Worm (Caenorhabditis elegans) whole organism, mixed stage, embryonic: Measurements from ENCODE around the gene K06A4.10.

Experiments used
- M03D4.4 ChIP-seq: sonication (generic microtip); optimal IDR thresholded peaks from 2 replicates; lab custom pipeline; 2017; ENCODE audit warnings: mild to moderate bottlenecking, missing genetic modification characterization, missing compliant biosample characterization
- bed-3 ChIP-seq: fragments of 200-800 bp; sonication (Bioruptor generic); optimal IDR thresholded peaks from 3 replicates; lab custom pipeline; 2018; ENCODE audit warnings: mild to moderate bottlenecking, missing genetic modification characterization, moderate library complexity, missing compliant biosample characterization
- blmp-1 ChIP-seq: fragments of 150-350 bp; optimal IDR thresholded peaks from 2 replicates; lab custom pipeline; 2014; ENCODE audit warnings: missing biosample characterization, missing genetic modification characterization
- ceh-39 ChIP-seq: fragments of 150-350 bp; optimal IDR thresholded peaks from 2 replicates; lab custom pipeline; 2014; ENCODE audit warnings: missing biosample characterization, missing genetic modification characterization
- ceh-43 ChIP-seq: fragments of 200-800 bp; sonication (Bioruptor generic); optimal IDR thresholded peaks from 2 replicates; lab custom pipeline; 2018; ENCODE audit warnings: mild to moderate bottlenecking, missing genetic modification characterization, moderate library complexity, missing compliant biosample characterization
- ceh-83 ChIP-seq: fragments of 200-800 bp; sonication (Bioruptor generic); optimal IDR thresholded peaks from 2 replicates; lab custom pipeline; 2018; ENCODE audit warnings: mild to moderate bottlenecking, missing genetic modification characterization, missing compliant biosample characterization
- ces-1 ChIP-seq: fragments of 150-350 bp; optimal IDR thresholded peaks from 2 replicates; lab custom pipeline; 2014; ENCODE audit warnings: missing biosample characterization, missing genetic modification reagents, missing genetic modification characterization
- cnd-1 ChIP-seq: fragments of 200-800 bp; sonication (Bioruptor generic); optimal IDR thresholded peaks from 2 replicates; lab custom pipeline; 2018; ENCODE audit warnings: mild to moderate bottlenecking, missing genetic modification characterization, missing compliant biosample characterization
- drap-1 ChIP-seq: fragments of 200-800 bp; sonication (Bioruptor generic); optimal IDR thresholded peaks from 3 replicates; lab custom pipeline; 2018; ENCODE audit warnings: mild to moderate bottlenecking, missing genetic modification characterization, missing compliant biosample characterization
- elt-1 ChIP-seq: sonication (generic microtip); optimal IDR thresholded peaks from 2 replicates; lab custom pipeline; 2017; ENCODE audit warnings: missing genetic modification characterization, mild to moderate bottlenecking, missing compliant biosample characterization, antibody characterized with exemption, moderate library complexity, borderline replicate concordance; ENCODE audit not compliant: insufficient read depth
- elt-3 ChIP-seq: fragments of 150-350 bp; optimal IDR thresholded peaks from 2 replicates; lab custom pipeline; 2014; ENCODE audit warnings: missing biosample characterization, missing genetic modification characterization
- ham-2 ChIP-seq: fragments of 200-800 bp; sonication (Bioruptor generic); optimal IDR thresholded peaks from 2 replicates; lab custom pipeline; 2018; ENCODE audit warnings: mild to moderate bottlenecking, missing genetic modification characterization, missing compliant biosample characterization
- hlh-1 ChIP-seq: fragments of 150-350 bp; optimal IDR thresholded peaks from 2 replicates; lab custom pipeline; 2014; ENCODE audit warnings: missing biosample characterization, missing genetic modification reagents, missing genetic modification characterization
- lin-13 ChIP-seq: fragments of 150-350 bp; optimal IDR thresholded peaks from 2 replicates; lab custom pipeline; 2014; ENCODE audit warnings: missing biosample characterization, missing genetic modification characterization
- lin-32 ChIP-seq: fragments of 200-800 bp; sonication (Bioruptor generic); optimal IDR thresholded peaks from 2 replicates; lab custom pipeline; 2018; ENCODE audit warnings: mild to moderate bottlenecking, missing genetic modification characterization, missing compliant biosample characterization
- lsy-2 ChIP-seq: fragments of 150-350 bp; optimal IDR thresholded peaks from 2 replicates; lab custom pipeline; 2014; ENCODE audit warnings: missing biosample characterization, missing genetic modification characterization
- mab-5 ChIP-seq: fragments of 150-350 bp; optimal IDR thresholded peaks from 2 replicates; lab custom pipeline; 2014; ENCODE audit warnings: missing biosample characterization, missing genetic modification characterization
- mep-1 ChIP-seq: fragments of 150-350 bp; optimal IDR thresholded peaks from 2 replicates; lab custom pipeline; 2017; ENCODE audit warnings: missing biosample characterization, missing genetic modification reagents, missing genetic modification characterization, inconsistent platforms
- mls-2 ChIP-seq: sonication (generic microtip); optimal IDR thresholded peaks from 2 replicates; lab custom pipeline; 2016; ENCODE audit warnings: mild to moderate bottlenecking, missing genetic modification characterization, moderate library complexity, missing compliant biosample characterization
- nhr-12 ChIP-seq: fragments of 150-350 bp; optimal IDR thresholded peaks from 2 replicates; lab custom pipeline; 2014; ENCODE audit warnings: missing biosample characterization, missing genetic modification characterization
- nhr-2 ChIP-seq: fragments of 150-350 bp; optimal IDR thresholded peaks from 2 replicates; lab custom pipeline; 2014; ENCODE audit warnings: missing biosample characterization, missing genetic modification characterization
- nhr-237 ChIP-seq: fragments of 150-350 bp; optimal IDR thresholded peaks from 2 replicates; lab custom pipeline; 2014; ENCODE audit warnings: missing biosample characterization, missing genetic modification characterization
- nhr-28 ChIP-seq: fragments of 150-350 bp; optimal IDR thresholded peaks from 2 replicates; lab custom pipeline; 2014; ENCODE audit warnings: missing biosample characterization, missing genetic modification characterization
- nhr-76 ChIP-seq: sonication (generic microtip); optimal IDR thresholded peaks from 2 replicates; lab custom pipeline; 2017; ENCODE audit warnings: missing biosample characterization, missing genetic modification characterization
- pha-4 ChIP-seq: fragments of 150-350 bp; optimal IDR thresholded peaks from 2 replicates; lab custom pipeline; 2018; ENCODE audit warnings: missing biosample characterization, missing genetic modification reagents, missing genetic modification characterization
- sem-2 ChIP-seq: fragments of 200-800 bp; sonication (Bioruptor generic); optimal IDR thresholded peaks from 2 replicates; lab custom pipeline; 2018; ENCODE audit warnings: mild to moderate bottlenecking, missing genetic modification characterization, missing compliant biosample characterization
- snpc-4 ChIP-seq: fragments of 150-350 bp; optimal IDR thresholded peaks from 2 replicates; lab custom pipeline; 2014; ENCODE audit warnings: missing biosample characterization, missing genetic modification characterization
- sptf-1 ChIP-seq: sonication (generic microtip); optimal IDR thresholded peaks from 2 replicates; lab custom pipeline; 2017; ENCODE audit warnings: mild to moderate bottlenecking, missing genetic modification characterization, moderate library complexity, missing compliant biosample characterization
- tbx-8 ChIP-seq: fragments of 200-800 bp; sonication (Bioruptor generic); optimal IDR thresholded peaks from 2 replicates; lab custom pipeline; 2018; ENCODE audit warnings: mild to moderate bottlenecking, missing genetic modification characterization, moderate library complexity, missing compliant biosample characterization
- unc-120 ChIP-seq: sonication (generic microtip); optimal IDR thresholded peaks from 2 replicates; lab custom pipeline; 2017; ENCODE audit warnings: missing genetic modification characterization, missing compliant biosample characterization; ENCODE audit not compliant: poor library complexity, severe bottlenecking
- unc-39 ChIP-seq: fragments of 150-350 bp; optimal IDR thresholded peaks from 2 replicates; lab custom pipeline; 2014; ENCODE audit warnings: missing biosample characterization, missing genetic modification characterization
- unc-62 ChIP-seq: fragments of 150-350 bp; optimal IDR thresholded peaks from 2 replicates; lab custom pipeline; 2014; ENCODE audit warnings: missing biosample characterization, missing genetic modification reagents, missing genetic modification characterization
- zip-8 ChIP-seq: fragments of 150-350 bp; optimal IDR thresholded peaks from 2 replicates; lab custom pipeline; 2014; ENCODE audit warnings: missing biosample characterization, missing genetic modification characterization

Gene K06A4.10

DNA sequence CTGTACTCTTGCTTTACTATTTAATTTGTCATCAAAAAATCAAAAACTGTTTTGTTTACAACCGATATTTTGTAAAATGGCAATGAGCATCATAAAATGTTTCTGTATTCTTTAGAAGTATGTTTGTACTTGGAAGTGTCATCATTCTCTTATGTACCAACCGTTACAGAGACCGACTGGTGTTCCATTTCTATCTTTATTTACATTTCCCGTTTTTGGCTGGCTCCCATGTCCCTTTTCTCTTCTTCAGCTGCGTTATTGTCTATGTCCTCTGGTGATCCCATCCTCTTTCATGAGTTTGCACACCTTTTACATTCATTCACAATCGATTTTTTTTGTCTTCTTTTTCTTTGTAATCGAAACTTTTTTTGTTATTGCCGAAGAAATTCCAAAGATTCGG, 38.1 kb downstream of the K06A4.10 start:
- TF ChIP-seq unc-62 (GFP tag; lab: Kevin White, UChicago), result no peak
- peak; percentile 77 for TF ChIP-seq pha-4
- TF ChIP-seq, all 35 proteins: peak for 1

DNA sequence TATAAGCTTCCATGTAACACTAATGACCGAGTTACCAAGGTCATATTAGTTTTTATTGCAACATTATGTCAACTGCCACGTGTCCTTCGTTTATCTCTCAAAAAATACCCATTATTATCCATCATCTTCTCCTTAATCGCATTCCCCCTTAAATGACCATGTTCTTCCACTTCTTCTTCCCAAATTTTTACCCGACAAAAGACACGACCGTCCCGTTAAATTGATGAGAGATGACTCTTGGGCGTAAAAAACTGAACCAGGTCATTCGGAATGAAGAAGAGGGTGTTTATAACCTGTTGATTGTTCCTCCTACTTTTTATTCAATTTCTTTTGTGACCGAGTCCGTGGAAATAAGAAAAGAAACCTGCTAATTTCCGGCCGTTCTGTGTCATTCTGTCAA, 45.0 kb downstream of the K06A4.10 start:
- TF ChIP-seq nhr-28 (tag; lab: Kevin White, UChicago), result no peak
- TF ChIP-seq unc-120 (tag; lab: Kevin White, UChicago), result no peak
- no peak for TF ChIP-seq drap-1 (GFP tag; lab: Kevin White, UChicago)
- TF ChIP-seq sem-2 (GFP tag; lab: Kevin White, UChicago), result no peak
- TF ChIP-seq snpc-4 (tag; lab: Kevin White, UChicago), result no peak
- TF ChIP-seq nhr-12 (tag; lab: Kevin White, UChicago), result no peak
- TF ChIP-seq lin-32 (GFP tag; lab: Kevin White, UChicago), result no peak

ce11 chrV:9443748-9444147, 45.9 kb downstream of the K06A4.10 start, which contains the start of gene wdr-62:
TSS of gene wdr-62 (plus strand) at chrV:9444048.
- TF ChIP-seq ceh-83 (GFP tag; lab: Kevin White, UChicago) (no peak), sem-2 (GFP tag; lab: Kevin White, UChicago) (no peak), ces-1 (no peak), zip-8 (tag; lab: Kevin White, UChicago) (no peak)

ce11 chrV:9443109-9443508, 46.5 kb downstream of the K06A4.10 start:
- TF ChIP-seq bed-3 (no peak), lin-13 (tag; lab: Kevin White, UChicago) (no peak), sptf-1 (tag; lab: Kevin White, UChicago) (no peak), nhr-76 (tag; lab: Kevin White, UChicago) (no peak), ceh-39 (no peak), ham-2 (no peak), pha-4 (no peak), lin-32 (GFP tag; lab: Kevin White, UChicago) (no peak), tbx-8 (GFP tag; lab: Kevin White, UChicago) (no peak), mab-5 (tag; lab: Kevin White, UChicago) (no peak), drap-1 (GFP tag; lab: Kevin White, UChicago) (no peak), unc-39 (tag; lab: Kevin White, UChicago) (no peak), zip-8 (tag; lab: Kevin White, UChicago) (no peak), mls-2 (tag; lab: Kevin White, UChicago) (no peak), nhr-12 (tag; lab: Kevin White, UChicago) (no peak), ceh-43 (GFP tag; lab: Kevin White, UChicago) (no peak), snpc-4 (tag; lab: Kevin White, UChicago) (no peak), elt-1 (tag; lab: Kevin White, UChicago) (no peak), nhr-237 (tag; lab: Kevin White, UChicago) (no peak), lsy-2 (tag; lab: Kevin White, UChicago) (no peak)
- TF ChIP-seq, all 35 proteins: peak for 0

DNA sequence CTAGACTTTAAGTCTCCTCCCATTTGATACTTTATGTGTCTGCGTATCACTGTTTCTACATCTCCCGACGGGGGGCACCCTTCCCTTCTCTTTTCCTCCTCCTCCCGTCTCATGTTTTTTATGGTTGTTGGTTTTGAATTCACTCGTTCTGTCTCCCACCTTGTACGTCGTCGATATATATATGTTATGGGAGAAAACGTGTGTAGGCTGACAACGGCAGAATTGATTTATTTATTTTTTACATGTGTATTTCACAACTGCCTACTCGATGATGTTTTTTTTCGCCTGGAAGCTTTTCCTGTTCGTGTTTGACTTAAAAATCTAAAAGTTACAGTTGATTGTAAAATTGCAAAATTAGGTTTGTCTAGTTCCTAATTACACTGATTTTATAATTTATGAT, 47.1 kb downstream of the K06A4.10 start:
- TF ChIP-seq nhr-76 (tag; lab: Kevin White, UChicago), result no peak
- TF ChIP-seq drap-1 (GFP tag; lab: Kevin White, UChicago), result no peak
- no peak for TF ChIP-seq blmp-1 (tag; lab: Kevin White, UChicago)
- TF ChIP-seq mep-1 (tag; lab: Kevin White, UChicago), result no peak
- no peak for TF ChIP-seq ces-1
- no peak for TF ChIP-seq tbx-8 (GFP tag; lab: Kevin White, UChicago)
- TF ChIP-seq nhr-12 (tag; lab: Kevin White, UChicago), result no peak

DNA sequence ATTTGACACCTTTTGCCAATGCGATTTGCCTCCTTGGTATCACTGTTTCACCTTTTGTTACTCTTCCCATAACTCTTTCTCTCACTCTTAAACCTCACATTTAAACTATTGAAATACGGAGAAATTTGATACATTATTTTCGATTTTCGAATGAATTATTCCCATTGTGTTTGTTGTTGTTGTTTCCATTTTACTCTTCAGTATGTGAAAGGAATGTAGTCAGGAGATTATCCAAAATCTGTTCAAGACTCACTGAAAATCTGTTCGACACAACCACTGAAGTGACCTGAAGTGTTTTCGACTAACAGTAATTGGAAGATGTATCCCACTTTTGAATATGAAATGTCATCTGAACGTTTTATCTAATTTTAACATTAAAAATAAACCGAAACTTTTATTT, 48.6 kb downstream of the K06A4.10 start:
- TF ChIP-seq ceh-43 (GFP tag; lab: Kevin White, UChicago), result no peak
- TF ChIP-seq nhr-28 (tag; lab: Kevin White, UChicago), result no peak
- no peak for TF ChIP-seq lin-32 (GFP tag; lab: Kevin White, UChicago)
- no peak for TF ChIP-seq ham-2
- TF ChIP-seq nhr-76 (tag; lab: Kevin White, UChicago), result no peak
- TF ChIP-seq hlh-1 (tag; lab: Kevin White, UChicago), result no peak
- no peak for TF ChIP-seq unc-62 (GFP tag; lab: Kevin White, UChicago)
- TF ChIP-seq M03D4.4, result no peak
- no peak for TF ChIP-seq drap-1 (GFP tag; lab: Kevin White, UChicago)
- no peak for TF ChIP-seq mep-1 (tag; lab: Kevin White, UChicago)
- TF ChIP-seq snpc-4 (tag; lab: Kevin White, UChicago), result no peak
- TF ChIP-seq cnd-1 (tag; lab: Kevin White, UChicago), result no peak
- TF ChIP-seq nhr-2, result no peak
- TF ChIP-seq elt-3, result no peak
- TF ChIP-seq, all 35 proteins: peak for 0
